6 worm cellular contexts compared by ENCODE assay signal in the genomic region with DNA sequence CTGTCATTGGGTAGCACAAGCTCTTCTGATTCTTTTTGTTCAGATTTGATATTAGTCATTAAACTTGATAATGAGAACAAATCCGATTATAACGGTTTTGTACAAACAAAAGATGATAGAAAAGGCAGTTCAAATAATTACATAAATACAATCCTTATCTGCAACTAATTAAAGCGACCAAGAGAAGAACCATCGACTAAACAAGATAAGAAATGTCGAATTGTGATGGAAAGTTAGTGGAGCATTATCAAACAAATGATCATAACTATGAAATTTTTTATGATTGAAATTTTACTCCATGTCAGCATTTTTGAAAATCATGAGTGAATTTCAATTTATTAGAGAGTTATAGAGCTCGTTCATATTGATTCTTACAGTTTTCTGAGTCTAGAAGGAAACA.
TF ChIP-seq lines count a peak whose summit lies in the region.

A gene (minus strand): TSS at position 198 of the 400 bp plus-strand sequence.

TF ChIP-seq in whole organism, L1 larva, 84 proteins besides CTCF, POLR2A, EP300 and RAD21:
- TF ChIP-seq C34B4.2 (tag; optimal IDR thresholded peaks at IDR 0.05; lab: Kevin White, UChicago) (no peak), ces-1 (GFP tag; optimal IDR thresholded peaks at IDR 0.05; lab: Kevin White, UChicago) (no peak), pqm-1 (tag; optimal IDR thresholded peaks at IDR 0.05; lab: Kevin White, UChicago) (no peak), nhr-20 (tag; optimal IDR thresholded peaks at IDR 0.05; lab: Kevin White, UChicago) (peak; percentile 17), elt-2 (tag; optimal IDR thresholded peaks at IDR 0.05; lab: Kevin White, UChicago) (peak; percentile 95), fos-1 (tag; optimal IDR thresholded peaks at IDR 0.05; lab: Kevin White, UChicago) (no peak), elt-3 (tag; optimal IDR thresholded peaks at IDR 0.05; lab: Kevin White, UChicago) (no peak), hpl-2 (GFP tag; optimal IDR thresholded peaks at IDR 0.05; lab: Kevin White, UChicago) (no peak), ceh-63 (GFP tag; optimal IDR thresholded peaks at IDR 0.05; lab: Kevin White, UChicago) (no peak), efl-3 (GFP tag; optimal IDR thresholded peaks at IDR 0.05; lab: Kevin White, UChicago) (no peak)

TF ChIP-seq in whole organism, L2 larva, 48 proteins besides CTCF, POLR2A, EP300 and RAD21:
- peak; percentile 23 for TF ChIP-seq crh-2 (tag; optimal IDR thresholded peaks at IDR 0.05; lab: Kevin White, UChicago)
- TF ChIP-seq sma-9 (GFP tag; optimal IDR thresholded peaks at IDR 0.05; lab: Kevin White, UChicago) = peak; percentile 60
- no peak for TF ChIP-seq sma-9 (tag; optimal IDR thresholded peaks at IDR 0.05; lab: Kevin White, UChicago)
- no peak for TF ChIP-seq mdl-1 (tag; optimal IDR thresholded peaks at IDR 0.05; lab: Kevin White, UChicago)
- TF ChIP-seq fos-1 (tag; optimal IDR thresholded peaks at IDR 0.05; lab: Kevin White, UChicago) = peak; percentile 89
- peak; percentile 48 for TF ChIP-seq skn-1 (tag; optimal IDR thresholded peaks at IDR 0.05; lab: Kevin White, UChicago)
- no peak for TF ChIP-seq mab-5 (tag; optimal IDR thresholded peaks at IDR 0.05; lab: Kevin White, UChicago)
TF ChIP-seq in whole organism, L2 larva: peak in this region for 4.

TF ChIP-seq in whole organism, L3 larva, 47 proteins besides CTCF, POLR2A, EP300 and RAD21:
- TF ChIP-seq jun-1 (tag; optimal IDR thresholded peaks at IDR 0.05; lab: Kevin White, UChicago) (peak; percentile 82), egl-5 (tag; optimal IDR thresholded peaks at IDR 0.05; lab: Kevin White, UChicago) (no peak), elt-2 (tag; optimal IDR thresholded peaks at IDR 0.05; lab: Kevin White, UChicago) (peak; percentile 96), nhr-23 (tag; optimal IDR thresholded peaks at IDR 0.05; lab: Kevin White, UChicago) (no peak), pqm-1 (tag; optimal IDR thresholded peaks at IDR 0.05; lab: Kevin White, UChicago) (peak; percentile 97), lin-39 (tag; optimal IDR thresholded peaks at IDR 0.05; lab: Kevin White, UChicago) (no peak), pha-4 (tag; optimal IDR thresholded peaks at IDR 0.05; lab: Kevin White, UChicago) (peak; percentile 49)

TF ChIP-seq in whole organism, L4 larva, 104 proteins besides CTCF, POLR2A, EP300 and RAD21:
- TF ChIP-seq dmd-6 (GFP tag; IDR thresholded peaks at IDR 0.05; lab: Robert Waterston, UW) (peak; percentile 89), nhr-77 (tag; optimal IDR thresholded peaks at IDR 0.05; lab: Kevin White, UChicago) (peak; percentile 87), hlh-11 (tag; optimal IDR thresholded peaks at IDR 0.05; lab: Kevin White, UChicago) (no peak), lin-1 (GFP tag; IDR thresholded peaks at IDR 0.05; lab: Robert Waterston, UW) (0 out of 2 replicates have a peak, but pooled peaks have one; percentile 44), daf-16 (GFP tag; optimal IDR thresholded peaks at IDR 0.05; lab: Kevin White, UChicago) (no peak), daf-16 (tag; optimal IDR thresholded peaks at IDR 0.05; lab: Kevin White, UChicago) (peak; percentile 70), R02D3.7 (tag; optimal IDR thresholded peaks at IDR 0.05; lab: Kevin White, UChicago) (no peak), lin-13 (GFP tag; optimal IDR thresholded peaks at IDR 0.05; lab: Kevin White, UChicago) (no peak), pqm-1 (tag; optimal IDR thresholded peaks at IDR 0.05; lab: Kevin White, UChicago) (peak; percentile 99), dve-1 (tag; optimal IDR thresholded peaks at IDR 0.05; lab: Kevin White, UChicago; ENCODE audit: insufficient read depth) (peak; percentile 81), unc-130 (GFP tag; optimal IDR thresholded peaks at IDR 0.05; lab: Kevin White, UChicago) (no peak), nhr-28 (tag; optimal IDR thresholded peaks at IDR 0.05; lab: Kevin White, UChicago) (peak; percentile 88), T20F7.1 (GFP tag; optimal IDR thresholded peaks at IDR 0.05; lab: Kevin White, UChicago) (peak; percentile 28)

TF ChIP-seq in whole organism, late embryonic, 69 proteins besides CTCF, POLR2A, EP300 and RAD21:
- TF ChIP-seq elt-2 (tag; optimal IDR thresholded peaks at IDR 0.05; lab: Kevin White, UChicago) (peak; percentile 82), pat-9 (tag; optimal IDR thresholded peaks at IDR 0.05; lab: Kevin White, UChicago) (no peak)

TF ChIP-seq in whole organism, young adult, 124 proteins besides CTCF, POLR2A, EP300 and RAD21:
- no peak for TF ChIP-seq Y95B8A.8 (GFP tag; IDR thresholded peaks at IDR 0.05; lab: Robert Waterston, UW)
- no peak for TF ChIP-seq ztf-26 (tag; optimal IDR thresholded peaks at IDR 0.05; lab: Kevin White, UChicago)
- TF ChIP-seq sea-2 (GFP tag; IDR thresholded peaks at IDR 0.05; lab: Robert Waterston, UW) = no peak
- no peak for TF ChIP-seq ets-4 (GFP tag; optimal IDR thresholded peaks at IDR 0.05; lab: Kevin White, UChicago)
- TF ChIP-seq efl-1 (GFP tag; optimal IDR thresholded peaks at IDR 0.05; lab: Kevin White, UChicago) = no peak
- TF ChIP-seq nhr-80 (tag; optimal IDR thresholded peaks at IDR 0.05; lab: Kevin White, UChicago) = peak; percentile 85
- TF ChIP-seq Y53G8AR.9 (GFP tag; conservative IDR thresholded peaks at IDR 0.05; lab: Robert Waterston, UW) = no peak
